Fruit fly (Drosophila melanogaster) whole organism, embryonic: ENCODE data around the gene CG13454.
A peak's percentile ranks its signal among the peaks of the same experiment; 100 is the strongest.

Experiments used
- Adf1 ChIP-seq: fragments of 200-800 bp; sonication (Bioruptor generic); IDR thresholded peaks from 2 replicates; pipeline ENCODE4 v1.3.6; 2022; ENCODE audit warnings: missing biosample characterization, missing genetic modification characterization
- Bdp1 ChIP-seq: fragments of 200-800 bp; sonication (Bioruptor generic); optimal IDR thresholded peaks from 3 replicates; lab custom pipeline; 2016; ENCODE audit warnings: missing biosample characterization, missing genetic modification characterization
- CG10274 ChIP-seq: fragments of 200-800 bp; sonication (Bioruptor generic); optimal IDR thresholded peaks from 3 replicates; lab custom pipeline; 2017; ENCODE audit warnings: missing biosample characterization, mild to moderate bottlenecking, missing genetic modification characterization
- CG10366 ChIP-seq: fragments of 200-800 bp; sonication (Bioruptor generic); IDR thresholded peaks from 2 replicates; pipeline ENCODE4 v1.3.6; 2022; ENCODE audit warnings: missing biosample characterization, missing genetic modification characterization
- CG10431 ChIP-seq: fragments of 200-800 bp; sonication (Bioruptor generic); optimal IDR thresholded peaks from 3 replicates; lab custom pipeline; 2018; ENCODE audit warnings: missing biosample characterization, mild to moderate bottlenecking, missing genetic modification characterization
- CG11696 ChIP-seq: fragments of 200-800 bp; sonication (Bioruptor generic); IDR thresholded peaks from 2 replicates; pipeline ENCODE4 v1.3.6; 2022; ENCODE audit warnings: missing biosample characterization, missing genetic modification characterization
- CG11723 ChIP-seq: fragments of 200-800 bp; sonication (Bioruptor generic); optimal IDR thresholded peaks from 2 replicates; lab custom pipeline; 2017; ENCODE audit warnings: missing biosample characterization, mild to moderate bottlenecking, missing genetic modification characterization
- CG12219 ChIP-seq: fragments of 200-800 bp; sonication (Bioruptor generic); optimal IDR thresholded peaks from 3 replicates; lab custom pipeline; 2018; ENCODE audit warnings: missing biosample characterization, mild to moderate bottlenecking, missing genetic modification characterization
- CG12236 ChIP-seq: fragments of 200-800 bp; sonication (Bioruptor generic); optimal IDR thresholded peaks from 2 replicates; lab custom pipeline; 2016; ENCODE audit warnings: missing biosample characterization, missing genetic modification characterization
- CG12769 ChIP-seq: fragments of 200-800 bp; sonication (Bioruptor generic); optimal IDR thresholded peaks from 2 replicates; lab custom pipeline; 2019; ENCODE audit warnings: missing biosample characterization, mild to moderate bottlenecking, missing genetic modification characterization, moderate library complexity
- CG13123 ChIP-seq: fragments of 200-800 bp; sonication (Bioruptor generic); optimal IDR thresholded peaks from 2 replicates; lab custom pipeline; 2016; ENCODE audit warnings: missing biosample characterization, missing genetic modification characterization
- CG17912 ChIP-seq: fragments of 200-800 bp; sonication (Bioruptor generic); optimal IDR thresholded peaks from 2 replicates; lab custom pipeline; 2018; ENCODE audit warnings: missing biosample characterization, mild to moderate bottlenecking, missing genetic modification characterization
- CG2120 ChIP-seq: fragments of 200-800 bp; sonication (Bioruptor generic); optimal IDR thresholded peaks from 3 replicates; lab custom pipeline; 2016; ENCODE audit warnings: missing biosample characterization, missing genetic modification characterization
- CG2199 ChIP-seq: fragments of 200-800 bp; sonication (Bioruptor generic); IDR thresholded peaks from 3 replicates; pipeline ENCODE4 v1.3.6; 2022; ENCODE audit warnings: missing biosample characterization, missing genetic modification characterization
- CG3163 ChIP-seq: fragments of 200-800 bp; sonication (Bioruptor generic); optimal IDR thresholded peaks from 3 replicates; lab custom pipeline; 2016; ENCODE audit warnings: missing biosample characterization, missing genetic modification characterization
- CG3407 ChIP-seq: fragments of 200-800 bp; sonication (Bioruptor generic); optimal IDR thresholded peaks from 2 replicates; lab custom pipeline; 2018; ENCODE audit warnings: missing biosample characterization, mild to moderate bottlenecking, missing genetic modification characterization
- CG6765 ChIP-seq: fragments of 200-800 bp; sonication (Bioruptor generic); optimal IDR thresholded peaks from 3 replicates; lab custom pipeline; 2017; ENCODE audit warnings: missing biosample characterization, mild to moderate bottlenecking, missing genetic modification characterization
- CG7271 ChIP-seq: fragments of 200-800 bp; sonication (Bioruptor generic); optimal IDR thresholded peaks from 2 replicates; lab custom pipeline; 2018; ENCODE audit warnings: missing biosample characterization, mild to moderate bottlenecking, missing genetic modification characterization, moderate library complexity
- CHES-1-like ChIP-seq: fragments of 200-800 bp; sonication (Bioruptor generic); optimal IDR thresholded peaks from 2 replicates; lab custom pipeline; 2016; ENCODE audit warnings: missing biosample characterization, missing genetic modification characterization
- Dek ChIP-seq: fragments of 200-800 bp; sonication (Bioruptor generic); optimal IDR thresholded peaks from 3 replicates; lab custom pipeline; 2019; ENCODE audit warnings: missing biosample characterization, mild to moderate bottlenecking, missing genetic modification characterization, moderate library complexity
- E2f1 ChIP-seq: fragments of 200-800 bp; sonication (Bioruptor generic); IDR thresholded peaks from 2 replicates; pipeline ENCODE4 v1.3.6; 2022; ENCODE audit warnings: missing biosample characterization, missing genetic modification characterization
- ERR ChIP-seq: fragments of 200-800 bp; sonication (Bioruptor generic); optimal IDR thresholded peaks from 2 replicates; lab custom pipeline; 2016; ENCODE audit warnings: missing biosample characterization, missing genetic modification characterization
- Ets97D ChIP-seq: fragments of 200-800 bp; sonication (Bioruptor generic); optimal IDR thresholded peaks from 3 replicates; lab custom pipeline; 2016; ENCODE audit warnings: missing biosample characterization, missing genetic modification characterization
- Fer1 ChIP-seq: fragments of 200-800 bp; sonication (Bioruptor generic); optimal IDR thresholded peaks from 2 replicates; lab custom pipeline; 2017; ENCODE audit warnings: missing biosample characterization, mild to moderate bottlenecking, missing genetic modification characterization
- HLHmδ ChIP-seq: fragments of 200-800 bp; sonication (Bioruptor generic); optimal IDR thresholded peaks from 2 replicates; lab custom pipeline; 2018; ENCODE audit warnings: missing biosample characterization, mild to moderate bottlenecking, missing genetic modification characterization, moderate library complexity
- Lhr ChIP-seq: fragments of 200-800 bp; sonication (Bioruptor generic); optimal IDR thresholded peaks from 3 replicates; lab custom pipeline; 2017; ENCODE audit warnings: mild to moderate bottlenecking, missing biosample characterization, missing genetic modification reagents, missing genetic modification characterization
- MTF-1 ChIP-seq: fragments of 200-800 bp; sonication (Bioruptor generic); optimal IDR thresholded peaks from 2 replicates; lab custom pipeline; 2018; ENCODE audit warnings: missing biosample characterization, mild to moderate bottlenecking, missing genetic modification characterization, borderline replicate concordance
- Meics ChIP-seq: fragments of 200-800 bp; sonication (Bioruptor generic); optimal IDR thresholded peaks from 2 replicates; lab custom pipeline; 2017; ENCODE audit warnings: missing biosample characterization, mild to moderate bottlenecking, missing genetic modification characterization
- Mes4 ChIP-seq: fragments of 200-800 bp; sonication (Bioruptor generic); optimal IDR thresholded peaks from 2 replicates; lab custom pipeline; 2016; ENCODE audit warnings: missing biosample characterization, missing genetic modification characterization
- NFAT ChIP-seq: fragments of 200-800 bp; sonication (Bioruptor generic); IDR thresholded peaks from 2 replicates; pipeline ENCODE4 v1.3.6; 2022; ENCODE audit warnings: missing biosample characterization, missing genetic modification characterization
- NfI ChIP-seq: fragments of 200-800 bp; sonication (Bioruptor generic); optimal IDR thresholded peaks from 3 replicates; lab custom pipeline; 2018; ENCODE audit warnings: missing biosample characterization, mild to moderate bottlenecking, missing genetic modification characterization, moderate library complexity
- Sox100B ChIP-seq: fragments of 200-800 bp; sonication (Bioruptor generic); optimal IDR thresholded peaks from 3 replicates; lab custom pipeline; 2018; ENCODE audit warnings: missing biosample characterization, mild to moderate bottlenecking, missing genetic modification characterization
- ab ChIP-seq: fragments of 200-800 bp; sonication (Bioruptor generic); optimal IDR thresholded peaks from 2 replicates; lab custom pipeline; 2016; ENCODE audit warnings: missing biosample characterization, missing genetic modification characterization
- ase ChIP-seq: fragments of 200-800 bp; sonication (Bioruptor generic); IDR thresholded peaks from 3 replicates; pipeline ENCODE4 v1.3.6; 2022; ENCODE audit warnings: missing biosample characterization, missing genetic modification characterization
- ato ChIP-seq: fragments of 200-800 bp; sonication (Bioruptor generic); IDR thresholded peaks from 2 replicates; pipeline ENCODE4 v1.3.6; 2022; ENCODE audit warnings: missing biosample characterization, missing genetic modification characterization; ENCODE audit not compliant: partially characterized antibody
- bowl ChIP-seq: fragments of 200-800 bp; sonication (Bioruptor generic); IDR thresholded peaks from 2 replicates; pipeline ENCODE4 v1.3.6; 2022; ENCODE audit warnings: missing biosample characterization, missing genetic modification characterization
- bsh ChIP-seq, 2 experiments: fragments of 200-800 bp; sonication (Bioruptor generic); optimal IDR thresholded peaks; 2 replicates each; lab custom pipeline; 2017 to 2018; ENCODE audit warnings: mild to moderate bottlenecking in 2 of 2, missing biosample characterization in 2 of 2, missing genetic modification characterization in 2 of 2, moderate library complexity in 1 of 2
- cwo ChIP-seq: fragments of 200-800 bp; sonication (Bioruptor generic); optimal IDR thresholded peaks from 3 replicates; lab custom pipeline; 2017; ENCODE audit warnings: missing biosample characterization, missing genetic modification characterization, mild to moderate bottlenecking, moderate library complexity, missing genetic modification reagents
- da ChIP-seq: fragments of 200-800 bp; sonication (Bioruptor generic); optimal IDR thresholded peaks from 2 replicates; lab custom pipeline; 2016; ENCODE audit warnings: missing biosample characterization, missing genetic modification characterization
- en ChIP-seq: fragments of 200-800 bp; sonication (Bioruptor generic); optimal IDR thresholded peaks from 2 replicates; lab custom pipeline; 2016; ENCODE audit warnings: missing biosample characterization, missing genetic modification characterization
- fd102C ChIP-seq: fragments of 200-800 bp; sonication (Bioruptor generic); optimal IDR thresholded peaks from 2 replicates; lab custom pipeline; 2018; ENCODE audit warnings: missing biosample characterization, mild to moderate bottlenecking, missing genetic modification characterization, moderate library complexity
- gcm ChIP-seq: fragments of 200-800 bp; sonication (Bioruptor generic); optimal IDR thresholded peaks from 2 replicates; lab custom pipeline; 2019; ENCODE audit warnings: missing biosample characterization, mild to moderate bottlenecking, missing genetic modification characterization, moderate library complexity
- jigr1 ChIP-seq: fragments of 200-800 bp; sonication (Bioruptor generic); IDR thresholded peaks from 3 replicates; pipeline ENCODE4 v1.3.6; 2022; ENCODE audit warnings: missing biosample characterization, missing genetic modification characterization
- kah ChIP-seq: fragments of 200-800 bp; sonication (Bioruptor generic); optimal IDR thresholded peaks from 2 replicates; lab custom pipeline; 2018; ENCODE audit warnings: missing biosample characterization, mild to moderate bottlenecking, missing genetic modification characterization
- odd ChIP-seq: fragments of 200-800 bp; sonication (Bioruptor generic); optimal IDR thresholded peaks from 2 replicates; lab custom pipeline; 2017; ENCODE audit warnings: missing biosample characterization, mild to moderate bottlenecking, missing genetic modification characterization
- org-1 ChIP-seq: fragments of 200-800 bp; sonication (Bioruptor generic); optimal IDR thresholded peaks from 2 replicates; lab custom pipeline; 2017; ENCODE audit warnings: missing biosample characterization, missing genetic modification characterization
- ranshi ChIP-seq: fragments of 200-800 bp; sonication (Bioruptor generic); IDR thresholded peaks from 2 replicates; pipeline ENCODE4 v1.3.6; 2022; ENCODE audit warnings: missing biosample characterization, missing genetic modification characterization
- sens ChIP-seq: fragments of 200-800 bp; sonication (Bioruptor generic); peaks from one replicate; lab custom pipeline; 2016; ENCODE audit warnings: missing biosample characterization, missing genetic modification characterization
- sisA ChIP-seq: fragments of 200-800 bp; sonication (Bioruptor generic); IDR thresholded peaks from 2 replicates; pipeline ENCODE4 v1.3.6; 2022; ENCODE audit warnings: missing biosample characterization, missing genetic modification characterization
- wek ChIP-seq: fragments of 200-800 bp; sonication (Bioruptor generic); optimal IDR thresholded peaks from 3 replicates; lab custom pipeline; 2018; ENCODE audit warnings: missing biosample characterization, mild to moderate bottlenecking, missing genetic modification characterization, moderate library complexity

The CG13454 gene

DNA sequence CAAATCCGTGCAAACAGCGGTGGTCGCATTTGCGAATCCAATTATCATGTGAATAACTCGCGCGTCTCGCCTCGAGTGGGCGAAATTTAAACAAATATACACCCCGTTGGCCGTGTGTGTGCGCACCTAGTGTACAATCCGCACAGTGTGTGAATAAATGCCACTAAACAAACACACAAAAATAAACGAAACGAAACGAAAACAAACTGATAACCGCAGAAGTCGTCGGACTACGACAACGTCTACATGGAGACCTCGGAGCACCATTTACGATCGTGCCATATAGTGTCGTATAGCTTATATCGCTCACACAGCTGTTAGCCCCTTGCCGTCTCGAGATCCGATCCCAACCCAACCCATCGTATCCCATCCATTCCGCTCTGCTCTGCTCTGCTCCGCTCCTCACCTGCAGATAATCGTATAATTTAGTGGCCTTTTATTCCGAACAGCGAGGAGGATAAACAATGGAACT is 49.7 kb upstream of the CG13454 start (continued):
- TF ChIP-seq CG12236 (GFP tag; lab: Kevin White, UChicago): peak; percentile 25
- TF ChIP-seq CG6765 (GFP tag; lab: Kevin White, UChicago): peak; percentile 87
- peak; percentile 8 for TF ChIP-seq ab (GFP tag; lab: Kevin White, UChicago)
- TF ChIP-seq CG3407 (GFP tag; lab: Kevin White, UChicago): peak; percentile 65
- TF ChIP-seq CG17912 (GFP tag; lab: Kevin White, UChicago): peak; percentile 83
- peak; percentile 90 for TF ChIP-seq Fer1 (GFP tag; lab: Kevin White, UChicago)
- peak; percentile 78 for TF ChIP-seq cwo
- TF ChIP-seq Lhr (GFP tag; lab: Kevin White, UChicago): peak; percentile 8
- TF ChIP-seq kah (GFP tag; lab: Kevin White, UChicago): peak; percentile 70
- 0 out of 2 replicates have a peak, but pooled peaks have one; percentile 37 for TF ChIP-seq CG10366 (GFP tag; lab: Robert Waterston, UW)
- peak; percentile 7 for TF ChIP-seq ERR (GFP tag; lab: Kevin White, UChicago)
- TF ChIP-seq CG12219: peak; percentile 78
- TF ChIP-seq Meics: peak; percentile 62
- peak; percentile 19 for TF ChIP-seq CG3163 (GFP tag; lab: Kevin White, UChicago)
- peak; percentile 41 for TF ChIP-seq Dek (tag; lab: Kevin White, UChicago)
- TF ChIP-seq MTF-1: peak; percentile 67
- peak; percentile 96 for TF ChIP-seq CG12769
- TF ChIP-seq Bdp1 (GFP tag; lab: Kevin White, UChicago): peak; percentile 3
- TF ChIP-seq CG7271 (tag; lab: Kevin White, UChicago): peak; percentile 49
- peak; percentile 45 for TF ChIP-seq CG10274 (GFP tag; lab: Kevin White, UChicago)
- TF ChIP-seq CG2120 (GFP tag; lab: Kevin White, UChicago): peak; percentile 51
- peak; percentile 91 for TF ChIP-seq CG2199
- peak; percentile 46 for TF ChIP-seq en (GFP tag; lab: Kevin White, UChicago)
- no peak for TF ChIP-seq sisA (GFP tag; lab: Robert Waterston, UW)
- TF ChIP-seq ato (GFP tag; lab: Robert Waterston, UW): no peak
- peak; percentile 87 for TF ChIP-seq CHES-1-like (GFP tag; lab: Kevin White, UChicago)
- peak; percentile 84 for TF ChIP-seq org-1 (GFP tag; lab: Kevin White, UChicago)
- no peak for TF ChIP-seq fd102C
- no peak for TF ChIP-seq Ets97D (GFP tag; lab: Kevin White, UChicago)
- TF ChIP-seq bowl (GFP tag; lab: Robert Waterston, UW): peak; percentile 36; the same call in 1 of the 2 replicates
- peak; percentile 32; the same call in 1 of the 2 replicates for TF ChIP-seq NFAT (GFP tag; lab: Robert Waterston, UW)
- peak; percentile 41; the same call in 1 of the 2 replicates for TF ChIP-seq ranshi (GFP tag; lab: Robert Waterston, UW)
- TF ChIP-seq CG13123 (GFP tag; lab: Kevin White, UChicago): peak; percentile 10
- peak; percentile 75 for TF ChIP-seq Mes4
- TF ChIP-seq da (GFP tag; lab: Kevin White, UChicago): peak; percentile 62
- peak; percentile 57; the same call in 1 of the 2 replicates for TF ChIP-seq E2f1 (GFP tag; lab: Robert Waterston, UW)
- peak; percentile 52; the same call in 1 of the 2 replicates for TF ChIP-seq CG11696 (GFP tag; lab: Robert Waterston, UW)
- TF ChIP-seq gcm: peak; percentile 55
- no peak for TF ChIP-seq Sox100B
- peak; percentile 100 for TF ChIP-seq CG10431 (GFP tag; lab: Kevin White, UChicago)
- peak in 1 of 2 experiments; percentile 56 for TF ChIP-seq bsh (GFP tag; optimal IDR thresholded peaks at IDR 0.05; lab: Kevin White, UChicago)
- TF ChIP-seq wek (GFP tag; lab: Kevin White, UChicago): peak; percentile 76
- peak; percentile 90 for TF ChIP-seq odd (GFP tag; lab: Kevin White, UChicago)
- peak; percentile 65 for TF ChIP-seq NfI (GFP tag; lab: Kevin White, UChicago)
- TF ChIP-seq CG11723 (GFP tag; lab: Kevin White, UChicago): no peak
- peak; percentile 31; the same call in 1 of the 2 replicates for TF ChIP-seq Adf1 (GFP tag; lab: Robert Waterston, UW)
- TF ChIP-seq sens (GFP tag; lab: Kevin White, UChicago): peak; percentile 88
- TF ChIP-seq jigr1 (GFP tag; lab: Robert Waterston, UW): no peak
- peak; percentile 30; the same call in 1 of the 3 replicates for TF ChIP-seq ase
- TF ChIP-seq HLHmδ (GFP tag; lab: Kevin White, UChicago): peak; percentile 77
